Worm (Caenorhabditis elegans) whole organism, late embryonic: ENCODE measurements around the gene F46F5.8.

Experiments
- Y22D7AL.16 ChIP-seq: sonication (generic microtip); optimal IDR thresholded peaks from 2 replicates; lab custom pipeline; 2016; ENCODE audit warnings: missing genetic modification characterization, missing compliant biosample characterization
- nhr-232 ChIP-seq: sonication (generic microtip); optimal IDR thresholded peaks from 2 replicates; lab custom pipeline; 2016; ENCODE audit warnings: missing genetic modification characterization, missing compliant biosample characterization
- unc-55 ChIP-seq: sonication (generic microtip); optimal IDR thresholded peaks from 2 replicates; lab custom pipeline; 2017; ENCODE audit warnings: missing biosample characterization, missing genetic modification reagents, missing genetic modification characterization
- unc-86 ChIP-seq: sonication (generic microtip); optimal IDR thresholded peaks from 2 replicates; lab custom pipeline; 2016; ENCODE audit warnings: missing genetic modification characterization, missing compliant biosample characterization

ce11 chrII:838414-838813, 17.0 kb upstream of the F46F5.8 start, which contains the start of gene F28A10.8:
- TF ChIP-seq unc-55 (GFP tag; lab: Kevin White, UChicago) (no peak), unc-86 (tag; lab: Kevin White, UChicago) (no peak), Y22D7AL.16 (tag; lab: Kevin White, UChicago) (no peak), nhr-232 (tag; lab: Kevin White, UChicago) (no peak)
